Fruit fly (Drosophila melanogaster) whole organism, embryonic: Measurements from ENCODE around the gene CG7304.

Source experiments
- Awh ChIP-seq: fragments of 200-800 bp; sonication (Bioruptor generic); IDR thresholded peaks from 2 replicates; pipeline ENCODE4, ENCODE4 v1.3.6; 2022; ENCODE audit warnings: missing biosample characterization, missing genetic modification characterization
- CG10267 ChIP-seq: fragments of 200-800 bp; sonication (Bioruptor generic); optimal IDR thresholded peaks from 2 replicates; lab custom pipeline; 2018; ENCODE audit warnings: missing biosample characterization, mild to moderate bottlenecking, missing genetic modification characterization, moderate library complexity
- CG10959 ChIP-seq: fragments of 200-800 bp; sonication (Bioruptor generic); IDR thresholded peaks from 2 replicates; pipeline ENCODE4 v1.3.6; 2022; ENCODE audit warnings: missing biosample characterization, missing genetic modification characterization
- CG10979 ChIP-seq: fragments of 200-800 bp; sonication (Bioruptor generic); optimal IDR thresholded peaks from 2 replicates; lab custom pipeline; 2018; ENCODE audit warnings: missing biosample characterization, mild to moderate bottlenecking, missing genetic modification characterization, moderate library complexity
- CG11085 ChIP-seq: fragments of 200-800 bp; sonication (Bioruptor generic); IDR thresholded peaks from 2 replicates; pipeline ENCODE4 v1.3.6; 2022; ENCODE audit warnings: missing biosample characterization, missing genetic modification characterization
- CG12236 ChIP-seq: fragments of 200-800 bp; sonication (Bioruptor generic); optimal IDR thresholded peaks from 2 replicates; lab custom pipeline; 2016; ENCODE audit warnings: missing biosample characterization, missing genetic modification characterization
- CG13424 ChIP-seq: fragments of 200-800 bp; sonication (Bioruptor generic); optimal IDR thresholded peaks from 2 replicates; lab custom pipeline; 2019; ENCODE audit warnings: missing biosample characterization, mild to moderate bottlenecking, missing genetic modification characterization, moderate library complexity
- CG14860 ChIP-seq: fragments of 200-800 bp; sonication (Bioruptor generic); IDR thresholded peaks from 3 replicates; pipeline ENCODE4 v1.3.6; 2022; ENCODE audit warnings: missing biosample characterization, missing genetic modification characterization; ENCODE audit not compliant: partially characterized antibody
- CG15011 ChIP-seq: fragments of 200-800 bp; sonication (Bioruptor generic); optimal IDR thresholded peaks from 3 replicates; lab custom pipeline; 2018; ENCODE audit warnings: missing biosample characterization, mild to moderate bottlenecking, missing genetic modification characterization
- CG15479 ChIP-seq: fragments of 200-800 bp; sonication (Bioruptor generic); optimal IDR thresholded peaks from 3 replicates; lab custom pipeline; 2019; ENCODE audit warnings: missing biosample characterization, mild to moderate bottlenecking, missing genetic modification characterization, moderate library complexity
- CG16815 ChIP-seq: fragments of 200-800 bp; sonication (Bioruptor generic); optimal IDR thresholded peaks from 3 replicates; lab custom pipeline; 2017; ENCODE audit warnings: missing biosample characterization, mild to moderate bottlenecking, missing genetic modification characterization
- CG17385 ChIP-seq: fragments of 200-800 bp; sonication (Bioruptor generic); optimal IDR thresholded peaks from 3 replicates; lab custom pipeline; 2018; ENCODE audit warnings: missing biosample characterization, mild to moderate bottlenecking, missing genetic modification characterization
- CG17612 ChIP-seq: fragments of 200-800 bp; sonication (Bioruptor generic); IDR thresholded peaks from 2 replicates; pipeline ENCODE4 v1.3.6; 2022; ENCODE audit warnings: missing biosample characterization, missing genetic modification characterization
- CG17912 ChIP-seq: fragments of 200-800 bp; sonication (Bioruptor generic); optimal IDR thresholded peaks from 2 replicates; lab custom pipeline; 2018; ENCODE audit warnings: missing biosample characterization, mild to moderate bottlenecking, missing genetic modification characterization
- CG2199 ChIP-seq: fragments of 200-800 bp; sonication (Bioruptor generic); IDR thresholded peaks from 3 replicates; pipeline ENCODE4 v1.3.6; 2022; ENCODE audit warnings: missing biosample characterization, missing genetic modification characterization
- CG30431 ChIP-seq: fragments of 200-800 bp; sonication (Bioruptor generic); optimal IDR thresholded peaks from 2 replicates; lab custom pipeline; 2017; ENCODE audit warnings: missing biosample characterization, missing genetic modification characterization
- CG6175 ChIP-seq: fragments of 200-800 bp; sonication (Bioruptor generic); IDR thresholded peaks from 3 replicates; pipeline ENCODE4 v1.3.6; 2022; ENCODE audit warnings: missing biosample characterization, missing genetic modification characterization
- CG7372 ChIP-seq: fragments of 200-800 bp; sonication (Bioruptor generic); IDR thresholded peaks from 2 replicates; pipeline ENCODE4 v1.3.6; 2022; ENCODE audit warnings: missing biosample characterization, missing genetic modification characterization
- CG8281 ChIP-seq: fragments of 200-800 bp; sonication (Bioruptor generic); optimal IDR thresholded peaks from 2 replicates; lab custom pipeline; 2018; ENCODE audit warnings: missing biosample characterization, mild to moderate bottlenecking, missing genetic modification characterization, moderate library complexity
- CG8765 ChIP-seq: fragments of 200-800 bp; sonication (Bioruptor generic); IDR thresholded peaks from 2 replicates; pipeline ENCODE4 v1.3.6; 2022; ENCODE audit warnings: missing biosample characterization, missing genetic modification characterization
- CG9727 ChIP-seq: fragments of 200-800 bp; sonication (Bioruptor generic); optimal IDR thresholded peaks from 3 replicates; lab custom pipeline; 2017; ENCODE audit warnings: missing biosample characterization, mild to moderate bottlenecking, missing genetic modification characterization
- CkIIα-i1 ChIP-seq: fragments of 200-800 bp; sonication (Bioruptor generic); IDR thresholded peaks from 2 replicates; pipeline ENCODE4 v1.3.6; 2022; ENCODE audit warnings: missing biosample characterization, missing genetic modification characterization
- CoRest ChIP-seq: fragments of 200-800 bp; sonication (Bioruptor generic); optimal IDR thresholded peaks from 3 replicates; lab custom pipeline; 2018; ENCODE audit warnings: missing biosample characterization, mild to moderate bottlenecking, missing genetic modification characterization, moderate library complexity
- Dbx ChIP-seq: fragments of 200-800 bp; sonication (Bioruptor generic); IDR thresholded peaks from 3 replicates; pipeline ENCODE4 v1.3.6; 2022; ENCODE audit warnings: missing biosample characterization, missing genetic modification characterization
- Deaf1 ChIP-seq: fragments of 200-800 bp; optimal IDR thresholded peaks from 3 replicates; lab custom pipeline; 2019; ENCODE audit warnings: missing biosample characterization, mild to moderate bottlenecking, missing genetic modification characterization, moderate library complexity
- Dek ChIP-seq: fragments of 200-800 bp; sonication (Bioruptor generic); optimal IDR thresholded peaks from 3 replicates; lab custom pipeline; 2019; ENCODE audit warnings: missing biosample characterization, mild to moderate bottlenecking, missing genetic modification characterization, moderate library complexity
- Dip3 ChIP-seq: fragments of 200-800 bp; sonication (Bioruptor generic); optimal IDR thresholded peaks from 3 replicates; lab custom pipeline; 2016; ENCODE audit warnings: missing biosample characterization, missing genetic modification characterization
- Drgx ChIP-seq: fragments of 200-800 bp; sonication (Bioruptor generic); IDR thresholded peaks from 2 replicates; pipeline ENCODE4 v1.3.6; 2022; ENCODE audit warnings: missing biosample characterization, missing genetic modification characterization
- H15 ChIP-seq: fragments of 200-800 bp; sonication (Bioruptor generic); IDR thresholded peaks from 3 replicates; pipeline ENCODE4 v1.3.6; 2022; ENCODE audit warnings: missing biosample characterization, missing genetic modification characterization
- HLH54F ChIP-seq: fragments of 200-800 bp; sonication (Bioruptor generic); optimal IDR thresholded peaks from 3 replicates; lab custom pipeline; 2016; ENCODE audit warnings: missing biosample characterization, missing genetic modification characterization
- HLHmδ ChIP-seq: fragments of 200-800 bp; sonication (Bioruptor generic); optimal IDR thresholded peaks from 2 replicates; lab custom pipeline; 2018; ENCODE audit warnings: missing biosample characterization, mild to moderate bottlenecking, missing genetic modification characterization, moderate library complexity
- Jarid2 ChIP-seq: fragments of 200-800 bp; sonication (Bioruptor generic); optimal IDR thresholded peaks from 3 replicates; lab custom pipeline; 2017; ENCODE audit warnings: mild to moderate bottlenecking, missing biosample characterization, missing genetic modification reagents, missing genetic modification characterization
- Med ChIP-seq: fragments of 200-800 bp; sonication (Bioruptor generic); peaks from one replicate; lab custom pipeline; 2016; ENCODE audit warnings: missing biosample characterization, missing genetic modification characterization, mild to moderate bottlenecking, inconsistent platforms, moderate library complexity
- Meics ChIP-seq: fragments of 200-800 bp; sonication (Bioruptor generic); optimal IDR thresholded peaks from 2 replicates; lab custom pipeline; 2017; ENCODE audit warnings: missing biosample characterization, mild to moderate bottlenecking, missing genetic modification characterization
- NFAT ChIP-seq: fragments of 200-800 bp; sonication (Bioruptor generic); IDR thresholded peaks from 2 replicates; pipeline ENCODE4 v1.3.6; 2022; ENCODE audit warnings: missing biosample characterization, missing genetic modification characterization
- Nf-YC ChIP-seq: fragments of 200-800 bp; optimal IDR thresholded peaks from 3 replicates; lab custom pipeline; 2019; ENCODE audit warnings: missing biosample characterization, mild to moderate bottlenecking, missing genetic modification characterization, moderate library complexity
- Rx ChIP-seq: fragments of 200-800 bp; sonication (Bioruptor generic); IDR thresholded peaks from 2 replicates; pipeline ENCODE4 v1.3.6; 2022; ENCODE audit warnings: missing biosample characterization, missing genetic modification characterization
- Side ChIP-seq: fragments of 200-800 bp; sonication (Bioruptor generic); optimal IDR thresholded peaks from 2 replicates; lab custom pipeline; 2016; ENCODE audit warnings: missing biosample characterization, missing genetic modification characterization
- Sry-β ChIP-seq: fragments of 200-800 bp; sonication (Bioruptor generic); optimal IDR thresholded peaks from 2 replicates; lab custom pipeline; 2018; ENCODE audit warnings: missing biosample characterization, mild to moderate bottlenecking, missing genetic modification characterization, moderate library complexity
- ash1 ChIP-seq: fragments of 200-800 bp; sonication (Bioruptor generic); optimal IDR thresholded peaks from 2 replicates; lab custom pipeline; 2018; ENCODE audit warnings: missing biosample characterization, mild to moderate bottlenecking, missing genetic modification characterization
- br ChIP-seq: fragments of >200 bp; optimal IDR thresholded peaks from 2 replicates; lab custom pipeline; 2017
- btn ChIP-seq: fragments of 200-800 bp; sonication (Bioruptor generic); optimal IDR thresholded peaks from 2 replicates; lab custom pipeline; 2016; ENCODE audit warnings: missing biosample characterization, missing genetic modification characterization
- cg ChIP-seq: fragments of 200-800 bp; sonication (Bioruptor generic); optimal IDR thresholded peaks from 3 replicates; lab custom pipeline; 2019; ENCODE audit warnings: missing biosample characterization, mild to moderate bottlenecking, missing genetic modification characterization, moderate library complexity
- dan ChIP-seq: fragments of 200-800 bp; sonication (Bioruptor generic); IDR thresholded peaks from 2 replicates; pipeline ENCODE4 v1.3.6; 2022; ENCODE audit warnings: missing biosample characterization, missing genetic modification characterization
- dimm ChIP-seq: fragments of 200-800 bp; sonication (Bioruptor generic); IDR thresholded peaks from 2 replicates; pipeline ENCODE4 v1.3.6; 2022; ENCODE audit warnings: missing biosample characterization, missing genetic modification characterization
- dpn ChIP-seq, 2 experiments: fragments of 200-800 bp; sonication (Bioruptor generic); optimal IDR thresholded peaks; 3 replicates each; lab custom pipeline; 2016; ENCODE audit warnings: missing biosample characterization in 2 of 2, missing genetic modification characterization in 2 of 2
- grn ChIP-seq: fragments of 200-800 bp; sonication (Bioruptor generic); optimal IDR thresholded peaks from 3 replicates; lab custom pipeline; 2017; ENCODE audit warnings: missing biosample characterization, missing genetic modification characterization
- kni ChIP-seq: fragments of 200-800 bp; sonication (Bioruptor generic); optimal IDR thresholded peaks from 3 replicates; lab custom pipeline; 2017; ENCODE audit warnings: mild to moderate bottlenecking, missing biosample characterization, missing genetic modification reagents, missing genetic modification characterization
- lola ChIP-seq, 3 experiments: fragments of >200 bp in 2 of 3; fragments of 200-800 bp in 1 of 3; sonication (Bioruptor generic) in 1 of 3; optimal IDR thresholded peaks; 2 replicates each; lab custom pipeline; 2017 to 2019; ENCODE audit warnings: missing biosample characterization in 3 of 3, missing genetic modification characterization in 3 of 3, mild to moderate bottlenecking in 1 of 3, moderate library complexity in 1 of 3
- stc ChIP-seq: fragments of 200-800 bp; sonication (Bioruptor generic); IDR thresholded peaks from 2 replicates; pipeline ENCODE4 v1.3.6; 2022; ENCODE audit warnings: missing biosample characterization, missing genetic modification characterization
- zfh1 ChIP-seq: fragments of 200-800 bp; sonication (Bioruptor generic); IDR thresholded peaks from 3 replicates; pipeline ENCODE4 v1.3.6; 2022; ENCODE audit warnings: missing biosample characterization, missing genetic modification characterization

The CG7304 gene

dm6 chr3L:15699626-15700337 lies 20.3 kb downstream of the CG7304 start, which contains the start of gene comm2 (continued):
- TF ChIP-seq Med (GFP tag; lab: Kevin White, UChicago) (peak; percentile 74), CG8765 (GFP tag; lab: Robert Waterston, UW) (no peak), CG12236 (GFP tag; lab: Kevin White, UChicago) (no peak), Nf-YC (tag; lab: Kevin White, UChicago) (no peak), dimm (GFP tag; lab: Robert Waterston, UW) (no peak), CG14860 (no peak), CG6175 (GFP tag; lab: Robert Waterston, UW) (no peak), CkIIα-i1 (GFP tag; lab: Robert Waterston, UW) (no peak), Sry-β (no peak), CG16815 (GFP tag; lab: Kevin White, UChicago) (no peak), CG10267 (tag; lab: Kevin White, UChicago) (no peak), HLHmδ (GFP tag; lab: Kevin White, UChicago) (peak; percentile 73), CG11085 (no peak), CG9727 (GFP tag; lab: Kevin White, UChicago) (no peak), ash1 (GFP tag; lab: Kevin White, UChicago) (peak; percentile 23), Jarid2 (peak; percentile 99), CG10959 (GFP tag; lab: Robert Waterston, UW) (no peak), btn (GFP tag; lab: Kevin White, UChicago) (no peak), Side (GFP tag; lab: Kevin White, UChicago) (peak; percentile 18), CG17612 (GFP tag; lab: Robert Waterston, UW) (no peak), H15 (GFP tag; lab: Robert Waterston, UW) (no peak), CG17912 (GFP tag; lab: Kevin White, UChicago) (no peak), stc (no peak; the same call in 1 of the 2 replicates), Dip3 (GFP tag; lab: Kevin White, UChicago) (no peak), lola (GFP tag; optimal IDR thresholded peaks at IDR 0.05; lab: Kevin White, UChicago) (no peak), CG13424 (no peak), CoRest (tag; lab: Kevin White, UChicago) (no peak), CG8281 (no peak), kni (GFP tag; lab: Kevin White, UChicago) (peak; percentile 89), Awh (GFP tag; lab: Robert Waterston, UW) (no peak), zfh1 (GFP tag; lab: Robert Waterston, UW) (no peak), Dbx (GFP tag; lab: Robert Waterston, UW) (0 out of 3 replicates have a peak, but pooled peaks have one; percentile 20), grn (GFP tag; lab: Kevin White, UChicago) (peak; percentile 91), dpn (GFP tag; optimal IDR thresholded peaks at IDR 0.05; lab: Kevin White, UChicago) (no peak), cg (no peak), Deaf1 (tag; lab: Kevin White, UChicago) (peak; percentile 96), br (no peak), CG15011 (GFP tag; lab: Kevin White, UChicago) (no peak), CG2199 (peak; percentile 76), CG30431 (GFP tag; lab: Kevin White, UChicago) (no peak), HLH54F (GFP tag; lab: Kevin White, UChicago) (no peak), Meics (no peak), Dek (tag; lab: Kevin White, UChicago) (no peak), NFAT (GFP tag; lab: Robert Waterston, UW) (no peak), CG17385 (GFP tag; lab: Kevin White, UChicago) (peak; percentile 1), Rx (GFP tag; lab: Robert Waterston, UW) (no peak), dan (GFP tag; lab: Robert Waterston, UW) (no peak), CG15479 (GFP tag; lab: Kevin White, UChicago) (peak; percentile 70), CG7372 (GFP tag; lab: Robert Waterston, UW) (no peak), Drgx (GFP tag; lab: Robert Waterston, UW) (0 out of 2 replicates have a peak, but pooled peaks have one; percentile 29), CG10979 (no peak)
